Fruit fly (Drosophila melanogaster) whole organism, embryonic: ENCODE measurements around the gene ct.

Experiments used
- Bteb2 ChIP-seq: fragments of 200-800 bp; sonication (Bioruptor generic); optimal IDR thresholded peaks from 2 replicates; lab custom pipeline; 2016; ENCODE audit warnings: missing biosample characterization, missing genetic modification characterization
- CG11696 ChIP-seq: fragments of 200-800 bp; sonication (Bioruptor generic); IDR thresholded peaks from 2 replicates; pipeline ENCODE4 v1.3.6; 2022; ENCODE audit warnings: missing biosample characterization, missing genetic modification characterization
- CG12744 ChIP-seq: fragments of 200-800 bp; sonication (Bioruptor generic); optimal IDR thresholded peaks from 2 replicates; lab custom pipeline; 2016; ENCODE audit warnings: missing biosample characterization, missing genetic modification characterization
- CG12769 ChIP-seq: fragments of 200-800 bp; sonication (Bioruptor generic); optimal IDR thresholded peaks from 2 replicates; lab custom pipeline; 2019; ENCODE audit warnings: missing biosample characterization, mild to moderate bottlenecking, missing genetic modification characterization, moderate library complexity
- CG14667 ChIP-seq: fragments of 200-800 bp; sonication (Bioruptor generic); IDR thresholded peaks from 2 replicates; pipeline ENCODE4 v1.3.6; 2022; ENCODE audit warnings: missing biosample characterization, missing genetic modification characterization
- CG17912 ChIP-seq: fragments of 200-800 bp; sonication (Bioruptor generic); optimal IDR thresholded peaks from 2 replicates; lab custom pipeline; 2018; ENCODE audit warnings: missing biosample characterization, mild to moderate bottlenecking, missing genetic modification characterization
- CG18764 ChIP-seq: fragments of 200-800 bp; sonication (Bioruptor generic); optimal IDR thresholded peaks from 3 replicates; lab custom pipeline; 2016; ENCODE audit warnings: missing biosample characterization, missing genetic modification characterization
- CG2889 ChIP-seq: fragments of 200-800 bp; sonication (Bioruptor generic); IDR thresholded peaks from 3 replicates; pipeline ENCODE4 v1.3.6; 2022; ENCODE audit warnings: missing biosample characterization, missing genetic modification characterization
- CG3065 ChIP-seq: fragments of 200-800 bp; sonication (Bioruptor generic); optimal IDR thresholded peaks from 2 replicates; lab custom pipeline; 2016; ENCODE audit warnings: missing biosample characterization, missing genetic modification characterization
- CG42726 ChIP-seq: fragments of 200-800 bp; sonication (Bioruptor generic); IDR thresholded peaks from 2 replicates; pipeline ENCODE4 v1.3.6; 2022; ENCODE audit warnings: missing biosample characterization, missing genetic modification characterization; ENCODE audit not compliant: partially characterized antibody
- CG4404 ChIP-seq: fragments of 200-800 bp; sonication (Bioruptor generic); IDR thresholded peaks from 2 replicates; pipeline ENCODE4 v1.3.6; 2022; ENCODE audit warnings: missing biosample characterization, missing genetic modification characterization
- CG6654 ChIP-seq: fragments of 200-800 bp; sonication (Bioruptor generic); optimal IDR thresholded peaks from 2 replicates; lab custom pipeline; 2017; ENCODE audit warnings: missing biosample characterization, mild to moderate bottlenecking, missing genetic modification characterization
- CG6689 ChIP-seq: fragments of 200-800 bp; sonication (Bioruptor generic); IDR thresholded peaks from 2 replicates; pipeline ENCODE4 v1.3.6; 2022; ENCODE audit warnings: missing biosample characterization, missing genetic modification characterization
- CG7271 ChIP-seq: fragments of 200-800 bp; sonication (Bioruptor generic); optimal IDR thresholded peaks from 2 replicates; lab custom pipeline; 2018; ENCODE audit warnings: missing biosample characterization, mild to moderate bottlenecking, missing genetic modification characterization, moderate library complexity
- CG8478 ChIP-seq: fragments of >200 bp; optimal IDR thresholded peaks from 2 replicates; lab custom pipeline; 2018
- CG9932 ChIP-seq: fragments of 200-800 bp; sonication (Bioruptor generic); IDR thresholded peaks from 2 replicates; pipeline ENCODE4 v1.3.6; 2022; ENCODE audit warnings: missing biosample characterization, missing genetic modification characterization
- Camta ChIP-seq: fragments of 200-800 bp; sonication (Bioruptor generic); optimal IDR thresholded peaks from 2 replicates; lab custom pipeline; 2016; ENCODE audit warnings: missing biosample characterization, missing genetic modification characterization
- Dp ChIP-seq: fragments of 200-800 bp; sonication (Bioruptor generic); optimal IDR thresholded peaks from 2 replicates; lab custom pipeline; 2018; ENCODE audit warnings: missing biosample characterization, mild to moderate bottlenecking, missing genetic modification characterization, moderate library complexity
- Fer1 ChIP-seq: fragments of 200-800 bp; sonication (Bioruptor generic); optimal IDR thresholded peaks from 2 replicates; lab custom pipeline; 2017; ENCODE audit warnings: missing biosample characterization, mild to moderate bottlenecking, missing genetic modification characterization
- HLH54F ChIP-seq: fragments of 200-800 bp; sonication (Bioruptor generic); optimal IDR thresholded peaks from 3 replicates; lab custom pipeline; 2016; ENCODE audit warnings: missing biosample characterization, missing genetic modification characterization
- NFAT ChIP-seq: fragments of 200-800 bp; sonication (Bioruptor generic); IDR thresholded peaks from 2 replicates; pipeline ENCODE4 v1.3.6; 2022; ENCODE audit warnings: missing biosample characterization, missing genetic modification characterization
- Oli ChIP-seq: fragments of 200-800 bp; sonication (Bioruptor generic); optimal IDR thresholded peaks from 2 replicates; lab custom pipeline; 2018; ENCODE audit warnings: missing biosample characterization, mild to moderate bottlenecking, missing genetic modification characterization, moderate library complexity
- Pdp1 ChIP-seq, 2 experiments: fragments of 200-800 bp; sonication (Bioruptor generic); optimal IDR thresholded peaks; 3 replicates each; lab custom pipeline; 2016; ENCODE audit warnings: missing biosample characterization in 2 of 2, missing genetic modification characterization in 2 of 2, mild to moderate bottlenecking in 1 of 2, moderate library complexity in 1 of 2
- Ptx1 ChIP-seq: fragments of 200-800 bp; sonication (Bioruptor generic); IDR thresholded peaks from 2 replicates; pipeline ENCODE4 v1.3.6; 2022; ENCODE audit warnings: missing biosample characterization, missing genetic modification characterization
- Spps ChIP-seq: fragments of 200-800 bp; sonication (Bioruptor generic); optimal IDR thresholded peaks from 2 replicates; lab custom pipeline; 2018; ENCODE audit warnings: missing biosample characterization, mild to moderate bottlenecking, missing genetic modification characterization
- Taf1 ChIP-seq: fragments of 200-800 bp; sonication (Bioruptor generic); IDR thresholded peaks from 2 replicates; pipeline ENCODE4 v1.3.6; 2022; ENCODE audit warnings: missing biosample characterization, missing genetic modification characterization
- Trl ChIP-seq, 3 experiments: fragments of >200 bp in 2 of 3; fragments of 200-800 bp in 1 of 3; sonication (Bioruptor generic) in 1 of 3; optimal IDR thresholded peaks; 2 replicates in 1 of 3; 3 replicates in 2 of 3; lab custom pipeline; 2016 to 2017; ENCODE audit warnings: missing biosample characterization in 1 of 3, missing genetic modification characterization in 1 of 3
- az2 ChIP-seq: fragments of 200-800 bp; sonication (Bioruptor generic); optimal IDR thresholded peaks from 3 replicates; lab custom pipeline; 2016; ENCODE audit warnings: missing biosample characterization, missing genetic modification characterization
- btn ChIP-seq: fragments of 200-800 bp; sonication (Bioruptor generic); optimal IDR thresholded peaks from 2 replicates; lab custom pipeline; 2016; ENCODE audit warnings: missing biosample characterization, missing genetic modification characterization
- chinmo ChIP-seq: fragments of 200-800 bp; sonication (Bioruptor generic); IDR thresholded peaks from 4 replicates; pipeline ENCODE4 v1.3.6; 2022; ENCODE audit warnings: missing biosample characterization, missing genetic modification characterization; ENCODE audit not compliant: partially characterized antibody
- dimm ChIP-seq: fragments of 200-800 bp; sonication (Bioruptor generic); IDR thresholded peaks from 2 replicates; pipeline ENCODE4 v1.3.6; 2022; ENCODE audit warnings: missing biosample characterization, missing genetic modification characterization
- dmrt99B ChIP-seq: fragments of 200-800 bp; sonication (Bioruptor generic); optimal IDR thresholded peaks from 2 replicates; lab custom pipeline; 2018; ENCODE audit warnings: missing biosample characterization, mild to moderate bottlenecking, missing genetic modification characterization, moderate library complexity
- fd64A ChIP-seq: fragments of 200-800 bp; sonication (Bioruptor generic); optimal IDR thresholded peaks from 3 replicates; lab custom pipeline; 2018; ENCODE audit warnings: missing biosample characterization, mild to moderate bottlenecking, missing genetic modification characterization
- fru ChIP-seq: fragments of >200 bp; optimal IDR thresholded peaks from 2 replicates; lab custom pipeline; 2017
- ftz-f1 ChIP-seq: fragments of 200-800 bp; sonication (Bioruptor generic); optimal IDR thresholded peaks from 2 replicates; lab custom pipeline; 2016; ENCODE audit warnings: missing biosample characterization, missing genetic modification characterization
- gce ChIP-seq: fragments of 200-800 bp; sonication (Bioruptor generic); IDR thresholded peaks from 3 replicates; pipeline ENCODE4 v1.3.6; 2022; ENCODE audit warnings: missing biosample characterization, missing genetic modification characterization
- grau ChIP-seq: fragments of 200-800 bp; optimal IDR thresholded peaks from 3 replicates; lab custom pipeline; 2019; ENCODE audit warnings: missing biosample characterization, mild to moderate bottlenecking, missing genetic modification characterization, moderate library complexity
- grn ChIP-seq: fragments of 200-800 bp; sonication (Bioruptor generic); optimal IDR thresholded peaks from 3 replicates; lab custom pipeline; 2017; ENCODE audit warnings: missing biosample characterization, missing genetic modification characterization
- gro ChIP-seq: fragments of 200-800 bp; sonication (Bioruptor generic); optimal IDR thresholded peaks from 2 replicates; lab custom pipeline; 2016; ENCODE audit warnings: missing biosample characterization, missing genetic modification characterization
- hb ChIP-seq: fragments of 200-800 bp; sonication (Bioruptor generic); IDR thresholded peaks from 3 replicates; pipeline ENCODE4 v1.3.6; 2022; ENCODE audit warnings: missing biosample characterization, missing genetic modification characterization; ENCODE audit not compliant: partially characterized antibody
- lmd ChIP-seq: fragments of 200-800 bp; sonication (Bioruptor generic); IDR thresholded peaks from 2 replicates; pipeline ENCODE4 v1.3.6; 2022; ENCODE audit warnings: missing biosample characterization, missing genetic modification characterization
- mld ChIP-seq: fragments of 200-800 bp; sonication (Bioruptor generic); IDR thresholded peaks from 3 replicates; pipeline ENCODE4 v1.3.6; 2022; ENCODE audit warnings: missing biosample characterization, missing genetic modification characterization; ENCODE audit not compliant: partially characterized antibody
- oc ChIP-seq: fragments of 200-800 bp; sonication (Bioruptor generic); optimal IDR thresholded peaks from 2 replicates; lab custom pipeline; 2018; ENCODE audit warnings: missing biosample characterization, mild to moderate bottlenecking, missing genetic modification characterization, moderate library complexity
- pb ChIP-seq: fragments of 200-800 bp; sonication (Bioruptor generic); optimal IDR thresholded peaks from 3 replicates; lab custom pipeline; 2016; ENCODE audit warnings: missing biosample characterization, missing genetic modification characterization
- peb ChIP-seq: fragments of 200-800 bp; sonication (Bioruptor generic); IDR thresholded peaks from 2 replicates; pipeline ENCODE4 v1.3.6; 2022; ENCODE audit warnings: missing biosample characterization, missing genetic modification characterization
- pfk ChIP-seq: fragments of 200-800 bp; sonication (Bioruptor generic); optimal IDR thresholded peaks from 2 replicates; lab custom pipeline; 2018; ENCODE audit warnings: missing biosample characterization, mild to moderate bottlenecking, missing genetic modification characterization, moderate library complexity
- run ChIP-seq: fragments of 200-800 bp; sonication (Bioruptor generic); optimal IDR thresholded peaks from 3 replicates; lab custom pipeline; 2018; ENCODE audit warnings: missing biosample characterization, mild to moderate bottlenecking, missing genetic modification characterization
- slbo ChIP-seq: fragments of 200-800 bp; sonication (Bioruptor generic); IDR thresholded peaks from 2 replicates; pipeline ENCODE4 v1.3.6; 2022; ENCODE audit warnings: missing biosample characterization, missing genetic modification characterization
- sob ChIP-seq: fragments of 200-800 bp; sonication (Bioruptor generic); IDR thresholded peaks from 2 replicates; pipeline ENCODE4 v1.3.6; 2022; ENCODE audit warnings: missing biosample characterization, missing genetic modification characterization
- tin ChIP-seq: fragments of 200-800 bp; sonication (Bioruptor generic); optimal IDR thresholded peaks from 3 replicates; lab custom pipeline; 2016; ENCODE audit warnings: missing biosample characterization, missing genetic modification characterization
- usp ChIP-seq: fragments of >200 bp; optimal IDR thresholded peaks from 2 replicates; lab custom pipeline; 2017; ENCODE audit warnings: missing biosample characterization, missing genetic modification characterization

Gene ct

DNA sequence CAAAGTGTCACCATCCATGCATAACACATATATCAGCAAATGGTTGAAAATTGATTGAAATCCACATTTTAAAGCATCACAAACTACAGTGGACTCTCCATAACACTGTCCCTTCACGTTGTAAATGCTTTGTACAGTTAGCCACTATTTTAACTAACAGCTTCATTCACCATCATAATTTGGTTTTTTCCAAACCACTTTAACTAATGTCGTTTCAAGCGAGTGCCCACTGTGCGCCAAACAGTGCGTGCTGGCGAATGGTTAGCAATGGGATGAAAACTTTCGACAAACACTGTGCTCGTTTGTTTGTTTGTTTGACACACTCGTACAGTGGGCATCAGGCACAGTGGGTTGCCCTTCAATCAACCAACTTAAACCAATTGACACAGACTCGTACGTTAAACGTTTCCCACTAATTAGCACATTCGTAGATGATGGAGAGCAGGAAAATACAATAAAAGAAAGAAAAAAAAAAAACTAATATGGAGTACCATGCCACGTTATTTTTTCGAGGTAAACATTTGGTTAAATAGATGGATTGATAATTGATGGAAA lies 92.1 kb downstream of the ct start (continued):
- TF ChIP-seq mld (GFP tag; lab: Robert Waterston, UW) (no peak), CG9932 (GFP tag; lab: Robert Waterston, UW) (peak; percentile 94), gro (GFP tag; lab: Kevin White, UChicago) (peak; percentile 71), Taf1 (GFP tag; lab: Robert Waterston, UW) (peak; percentile 83; the same call in 1 of the 2 replicates), CG6689 (peak; percentile 92), pb (GFP tag; lab: Kevin White, UChicago) (peak; percentile 88), CG14667 (GFP tag; lab: Robert Waterston, UW) (peak; percentile 94), run (tag; lab: Kevin White, UChicago) (peak; percentile 59), Camta (peak; percentile 76), gce (GFP tag; lab: Robert Waterston, UW) (peak; percentile 93), Bteb2 (GFP tag; lab: Kevin White, UChicago) (peak; percentile 77), peb (peak; percentile 91), btn (peak; percentile 87), grn (GFP tag; lab: Kevin White, UChicago) (peak; percentile 32), slbo (GFP tag; lab: Robert Waterston, UW) (peak; percentile 97), CG11696 (GFP tag; lab: Robert Waterston, UW) (peak; percentile 77), HLH54F (GFP tag; lab: Kevin White, UChicago) (peak; percentile 95), CG4404 (peak; percentile 78), CG12744 (peak; percentile 90), CG18764 (GFP tag; lab: Kevin White, UChicago) (peak; percentile 84), Spps (peak; percentile 25), Dp (GFP tag; lab: Kevin White, UChicago) (no peak), usp (no peak), pfk (peak; percentile 7), Ptx1 (GFP tag; lab: Robert Waterston, UW) (peak; percentile 96), CG12769 (peak; percentile 98), fru (lab: Kevin White, UChicago) (no peak), Trl (optimal IDR thresholded peaks at IDR 0.05; lab: Kevin White, UChicago) (no peak), Trl (GFP tag; optimal IDR thresholded peaks at IDR 0.05; lab: Kevin White, UChicago) (peak; percentile 75), sob (GFP tag; lab: Robert Waterston, UW) (peak; percentile 92), Pdp1 (GFP tag; optimal IDR thresholded peaks at IDR 0.05; lab: Kevin White, UChicago) (peak; percentile 79 to 83), CG2889 (GFP tag; lab: Robert Waterston, UW) (peak; percentile 94), lmd (GFP tag; lab: Robert Waterston, UW) (peak; percentile 96), az2 (GFP tag; lab: Kevin White, UChicago) (peak; percentile 93), CG6654 (GFP tag; lab: Kevin White, UChicago) (peak; percentile 74), CG8478 (no peak), chinmo (GFP tag; lab: Robert Waterston, UW) (no peak), dimm (GFP tag; lab: Robert Waterston, UW) (peak; percentile 88), hb (no peak), Fer1 (peak; percentile 91), oc (tag; lab: Kevin White, UChicago) (peak; percentile 86), CG17912 (GFP tag; lab: Kevin White, UChicago) (peak; percentile 79), CG42726 (GFP tag; lab: Robert Waterston, UW) (no peak), grau (peak; percentile 97), Oli (peak; percentile 93), tin (peak; percentile 93), CG3065 (GFP tag; lab: Kevin White, UChicago) (peak; percentile 61), fd64A (GFP tag; lab: Kevin White, UChicago) (peak; percentile 84), CG7271 (no peak), NFAT (GFP tag; lab: Robert Waterston, UW) (peak; percentile 93), ftz-f1 (GFP tag; lab: Kevin White, UChicago) (peak; percentile 49), dmrt99B (tag; lab: Kevin White, UChicago) (peak; percentile 95)
